Worm (Caenorhabditis elegans): ENCODE results near the gene mrps-31.

mrps-31 gene

DNA sequence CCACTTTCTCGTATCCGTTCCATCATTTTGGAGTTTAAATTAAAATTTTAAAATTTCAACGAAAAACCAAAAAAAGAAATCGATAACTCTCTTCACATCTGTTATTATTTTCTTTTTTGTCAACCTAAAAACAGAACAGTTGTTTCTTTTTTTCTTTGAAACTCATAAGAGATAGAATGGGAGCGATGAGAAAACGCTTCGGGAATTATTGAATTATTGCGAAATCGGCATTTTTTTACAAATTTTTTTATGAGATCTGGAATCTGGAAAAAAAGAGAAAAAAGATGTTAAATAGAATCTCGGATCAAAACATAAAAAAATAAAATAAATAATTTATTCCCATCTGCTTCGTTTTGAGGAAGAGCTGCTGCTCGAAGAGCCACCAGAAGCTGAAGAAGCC is 27.3 kb upstream of the mrps-31 start, which contains the start of gene C46F11.5:
TSS of gene C46F11.5 (minus strand) at position 128 of the 400 bp plus-strand sequence.
- no peak for TF ChIP-seq nhr-12 (tag; optimal IDR thresholded peaks at IDR 0.05)
- no peak for TF ChIP-seq lsy-2 (tag; optimal IDR thresholded peaks at IDR 0.05)
- TF ChIP-seq M03D4.4 (tag; optimal IDR thresholded peaks at IDR 0.05) = no peak
- TF ChIP-seq unc-39 (tag; optimal IDR thresholded peaks at IDR 0.05) = no peak
- no peak for TF ChIP-seq drap-1 (GFP tag; optimal IDR thresholded peaks at IDR 0.05)
- no peak for TF ChIP-seq ceh-43 (GFP tag; optimal IDR thresholded peaks at IDR 0.05)
- no peak for TF ChIP-seq ham-2 (GFP tag; optimal IDR thresholded peaks at IDR 0.05)
- TF ChIP-seq ces-1 (GFP tag; optimal IDR thresholded peaks at IDR 0.05) = no peak
- no peak for TF ChIP-seq elt-1 (tag; optimal IDR thresholded peaks at IDR 0.05; ENCODE audit: borderline replicate concordance, insufficient read depth)
- no peak for TF ChIP-seq flh-1 (GFP tag; optimal IDR thresholded peaks at IDR 0.05)
- TF ChIP-seq mls-2 (tag; optimal IDR thresholded peaks at IDR 0.05) = no peak
- no peak for TF ChIP-seq lin-32 (GFP tag; optimal IDR thresholded peaks at IDR 0.05)
- TF ChIP-seq zip-8 (tag; optimal IDR thresholded peaks at IDR 0.05) = no peak
- TF ChIP-seq pha-4 (tag; optimal IDR thresholded peaks at IDR 0.05) = no peak

- TF ChIP-seq tbx-8 (GFP tag; optimal IDR thresholded peaks at IDR 0.05) (no peak), ces-1 (GFP tag; optimal IDR thresholded peaks at IDR 0.05) (no peak), unc-62 (GFP tag; optimal IDR thresholded peaks at IDR 0.05) (no peak), lin-13 (tag; optimal IDR thresholded peaks at IDR 0.05) (no peak), nhr-237 (tag; optimal IDR thresholded peaks at IDR 0.05) (no peak), sptf-1 (tag; optimal IDR thresholded peaks at IDR 0.05) (no peak), pha-4 (tag; optimal IDR thresholded peaks at IDR 0.05) (no peak), mep-1 (tag; optimal IDR thresholded peaks at IDR 0.05) (no peak), elt-3 (tag; optimal IDR thresholded peaks at IDR 0.05) (no peak), unc-39 (tag; optimal IDR thresholded peaks at IDR 0.05) (no peak), flh-1 (GFP tag; optimal IDR thresholded peaks at IDR 0.05) (no peak), mab-5 (tag; optimal IDR thresholded peaks at IDR 0.05) (no peak), ham-2 (GFP tag; optimal IDR thresholded peaks at IDR 0.05) (no peak), lin-32 (GFP tag; optimal IDR thresholded peaks at IDR 0.05) (no peak), mls-2 (tag; optimal IDR thresholded peaks at IDR 0.05) (no peak), hlh-1 (tag; optimal IDR thresholded peaks at IDR 0.05) (no peak), nhr-76 (tag; optimal IDR thresholded peaks at IDR 0.05) (no peak), nhr-28 (tag; optimal IDR thresholded peaks at IDR 0.05) (no peak), nhr-2 (tag; optimal IDR thresholded peaks at IDR 0.05) (no peak)
Observed at ce11 chrIII:3652964-3653363, 22.8 kb upstream of the mrps-31 start.

- TF ChIP-seq tbx-8 (GFP tag; optimal IDR thresholded peaks at IDR 0.05) (no peak), unc-120 (tag; optimal IDR thresholded peaks at IDR 0.05; ENCODE audit: poor library complexity, severe bottlenecking) (no peak), blmp-1 (tag; optimal IDR thresholded peaks at IDR 0.05) (no peak), ceh-83 (GFP tag; optimal IDR thresholded peaks at IDR 0.05) (no peak), ceh-39 (tag; optimal IDR thresholded peaks at IDR 0.05) (no peak), ztf-11 (tag; optimal IDR thresholded peaks at IDR 0.05) (no peak), drap-1 (GFP tag; optimal IDR thresholded peaks at IDR 0.05) (no peak), nhr-12 (tag; optimal IDR thresholded peaks at IDR 0.05) (no peak), M03D4.4 (tag; optimal IDR thresholded peaks at IDR 0.05) (no peak), nhr-76 (tag; optimal IDR thresholded peaks at IDR 0.05) (no peak)
Observed at ce11 chrIII:3652427-3652826, 22.3 kb upstream of the mrps-31 start.

- TF ChIP-seq sptf-1 (tag; optimal IDR thresholded peaks at IDR 0.05) = peak; percentile 36
- TF ChIP-seq unc-120 (tag; optimal IDR thresholded peaks at IDR 0.05; ENCODE audit: poor library complexity, severe bottlenecking) = peak; percentile 51
- TF ChIP-seq unc-62 (GFP tag; optimal IDR thresholded peaks at IDR 0.05) = no peak
- no peak for TF ChIP-seq bed-3 (GFP tag; optimal IDR thresholded peaks at IDR 0.05)
- TF ChIP-seq M03D4.4 (tag; optimal IDR thresholded peaks at IDR 0.05) = no peak
- TF ChIP-seq cnd-1 (tag; optimal IDR thresholded peaks at IDR 0.05) = no peak
- no peak for TF ChIP-seq sem-2 (GFP tag; optimal IDR thresholded peaks at IDR 0.05)
- no peak for TF ChIP-seq nhr-76 (tag; optimal IDR thresholded peaks at IDR 0.05)
- TF ChIP-seq ceh-43 (GFP tag; optimal IDR thresholded peaks at IDR 0.05) = no peak
- no peak for TF ChIP-seq tbx-8 (GFP tag; optimal IDR thresholded peaks at IDR 0.05)
- TF ChIP-seq ceh-83 (GFP tag; optimal IDR thresholded peaks at IDR 0.05) = no peak
- TF ChIP-seq drap-1 (GFP tag; optimal IDR thresholded peaks at IDR 0.05) = no peak
- TF ChIP-seq lin-32 (GFP tag; optimal IDR thresholded peaks at IDR 0.05) = no peak
- TF ChIP-seq ceh-39 (tag; optimal IDR thresholded peaks at IDR 0.05) = no peak
- peak; percentile 7 for TF ChIP-seq lsy-2 (tag; optimal IDR thresholded peaks at IDR 0.05)
- no peak for TF ChIP-seq nhr-12 (tag; optimal IDR thresholded peaks at IDR 0.05)
- no peak for TF ChIP-seq nhr-28 (tag; optimal IDR thresholded peaks at IDR 0.05)
- no peak for TF ChIP-seq mls-2 (tag; optimal IDR thresholded peaks at IDR 0.05)
- no peak for TF ChIP-seq elt-3 (tag; optimal IDR thresholded peaks at IDR 0.05)
- no peak for TF ChIP-seq nhr-2 (tag; optimal IDR thresholded peaks at IDR 0.05)
- no peak for TF ChIP-seq elt-1 (tag; optimal IDR thresholded peaks at IDR 0.05; ENCODE audit: borderline replicate concordance, insufficient read depth)
- TF ChIP-seq snpc-4 (tag; optimal IDR thresholded peaks at IDR 0.05) = no peak
- TF ChIP-seq zip-8 (tag; optimal IDR thresholded peaks at IDR 0.05) = no peak
- TF ChIP-seq mab-5 (tag; optimal IDR thresholded peaks at IDR 0.05) = no peak
- peak; percentile 39 for TF ChIP-seq mep-1 (tag; optimal IDR thresholded peaks at IDR 0.05)
- TF ChIP-seq pha-4 (tag; optimal IDR thresholded peaks at IDR 0.05) = no peak
- TF ChIP-seq blmp-1 (tag; optimal IDR thresholded peaks at IDR 0.05) = no peak
- TF ChIP-seq ces-1 (GFP tag; optimal IDR thresholded peaks at IDR 0.05) = peak; percentile 0
- TF ChIP-seq hlh-1 (tag; optimal IDR thresholded peaks at IDR 0.05) = peak; percentile 28
- no peak for TF ChIP-seq lin-13 (tag; optimal IDR thresholded peaks at IDR 0.05)
- TF ChIP-seq ham-2 (GFP tag; optimal IDR thresholded peaks at IDR 0.05) = no peak
- TF ChIP-seq unc-39 (tag; optimal IDR thresholded peaks at IDR 0.05) = no peak
- TF ChIP-seq ztf-11 (tag; optimal IDR thresholded peaks at IDR 0.05) = no peak
Observed at ce11 chrIII:3650677-3651315, 20.6 kb upstream of the mrps-31 start, which contains the start of the genes madf-8 and gsr-1. Gene madf-8 (minus strand): TSS chrIII:3650832. Gene gsr-1 (plus strand): TSS chrIII:3650907.
